Worm (Caenorhabditis elegans) whole organism, young adult: Measurements from ENCODE around the gene R07A4.4.
A peak's percentile ranks its signal among the peaks of the same experiment; 100 is the strongest.

Experiments used
- B0019.2 ChIP-seq: fragments of 200-800 bp; sonication (Bioruptor generic); conservative IDR thresholded peaks from 2 replicates; pipeline ENCODE4 v1.3.6; 2022; ENCODE audit warnings: missing genetic modification reagents, missing genetic modification characterization, missing compliant biosample characterization
- B0261.1 ChIP-seq: sonication (generic microtip); optimal IDR thresholded peaks from 2 replicates; lab custom pipeline; 2016; ENCODE audit warnings: mild to moderate bottlenecking, missing genetic modification characterization, moderate library complexity, missing compliant biosample characterization
- C17E4.6 ChIP-seq: fragments of 200-800 bp; sonication (Bioruptor generic); IDR thresholded peaks from 2 replicates; pipeline ENCODE4 v1.3.6; 2022; ENCODE audit warnings: missing genetic modification reagents, missing genetic modification characterization, missing compliant biosample characterization
- F22D6.2 ChIP-seq: sonication (generic microtip); optimal IDR thresholded peaks from 2 replicates; lab custom pipeline; 2016; ENCODE audit warnings: mild to moderate bottlenecking, missing genetic modification characterization, missing compliant biosample characterization
- F23B12.7 ChIP-seq: sonication (generic microtip); optimal IDR thresholded peaks from 2 replicates; lab custom pipeline; 2017; ENCODE audit warnings: missing genetic modification characterization, mild to moderate bottlenecking, missing compliant biosample characterization, antibody characterized with exemption, moderate library complexity; ENCODE audit not compliant: insufficient read depth
- F37B4.10 ChIP-seq: fragments of 200-800 bp; sonication (Bioruptor generic); IDR thresholded peaks from 2 replicates; pipeline ENCODE4 v1.3.6; 2022; ENCODE audit warnings: missing genetic modification characterization, missing compliant biosample characterization
- F52B5.7 ChIP-seq: sonication (generic microtip); optimal IDR thresholded peaks from 2 replicates; lab custom pipeline; 2016; ENCODE audit warnings: mild to moderate bottlenecking, missing genetic modification characterization, missing compliant biosample characterization
- F55B11.4 ChIP-seq: sonication (generic microtip); optimal IDR thresholded peaks from 2 replicates; lab custom pipeline; 2016; ENCODE audit warnings: missing compliant biosample characterization, missing genetic modification characterization, borderline replicate concordance; ENCODE audit not compliant: insufficient read depth
- F57A8.1 ChIP-seq: fragments of 200-800 bp; sonication (Bioruptor generic); optimal IDR thresholded peaks from 2 replicates; lab custom pipeline; 2018; ENCODE audit warnings: mild to moderate bottlenecking, missing genetic modification characterization, moderate library complexity, missing compliant biosample characterization
- K12H6.12 ChIP-seq: fragments of 200-800 bp; sonication (Bioruptor generic); optimal IDR thresholded peaks from 2 replicates; lab custom pipeline; 2018; ENCODE audit warnings: mild to moderate bottlenecking, missing genetic modification characterization, missing compliant biosample characterization
- ZK185.1 ChIP-seq: sonication (generic microtip); optimal IDR thresholded peaks from 2 replicates; lab custom pipeline; 2016; ENCODE audit warnings: mild to moderate bottlenecking, missing genetic modification characterization, missing compliant biosample characterization; ENCODE audit not compliant: poor library complexity, severe bottlenecking
- aptf-3 ChIP-seq: fragments of 200-800 bp; sonication (Bioruptor generic); IDR thresholded peaks from 2 replicates; pipeline ENCODE4 v1.3.6; 2022; ENCODE audit warnings: missing genetic modification characterization, missing compliant biosample characterization
- atf-7 ChIP-seq: sonication (generic microtip); optimal IDR thresholded peaks from 2 replicates; lab custom pipeline; 2017; ENCODE audit warnings: mild to moderate bottlenecking, missing genetic modification characterization, missing compliant biosample characterization
- attf-5 ChIP-seq: fragments of 200-800 bp; sonication (Bioruptor generic); optimal IDR thresholded peaks from 2 replicates; lab custom pipeline; 2018; ENCODE audit warnings: mild to moderate bottlenecking, missing genetic modification characterization, missing compliant biosample characterization
- attf-6 ChIP-seq: fragments of 200-800 bp; sonication (Bioruptor generic); IDR thresholded peaks from 2 replicates; pipeline ENCODE4 v1.3.6; 2022; ENCODE audit warnings: missing genetic modification reagents, missing genetic modification characterization, missing compliant biosample characterization
- ceh-58 ChIP-seq: fragments of 200-800 bp; sonication (Bioruptor generic); IDR thresholded peaks from 2 replicates; pipeline ENCODE4 v1.3.6; 2022; ENCODE audit warnings: missing genetic modification characterization, missing compliant biosample characterization
- chd-7 ChIP-seq: sonication (generic microtip); optimal IDR thresholded peaks from 2 replicates; lab custom pipeline; 2016; ENCODE audit warnings: mild to moderate bottlenecking, missing genetic modification characterization, moderate library complexity, missing compliant biosample characterization
- dpff-1 ChIP-seq: sonication (generic microtip); optimal IDR thresholded peaks from 2 replicates; lab custom pipeline; 2017; ENCODE audit warnings: mild to moderate bottlenecking, missing genetic modification characterization, missing compliant biosample characterization
- egrh-3 ChIP-seq: fragments of 200-800 bp; sonication (Bioruptor generic); IDR thresholded peaks from 2 replicates; pipeline ENCODE4 v1.3.6; 2022; ENCODE audit warnings: missing genetic modification reagents, missing genetic modification characterization, missing compliant biosample characterization
- fkh-3 ChIP-seq: sonication (generic microtip); optimal IDR thresholded peaks from 2 replicates; lab custom pipeline; 2016; ENCODE audit warnings: mild to moderate bottlenecking, missing genetic modification characterization, missing compliant biosample characterization
- him-1 ChIP-seq: sonication (generic microtip); optimal IDR thresholded peaks from 2 replicates; lab custom pipeline; 2016; ENCODE audit warnings: missing genotype, missing genetic modification reagents, missing genetic modification characterization, missing compliant biosample characterization
- hlh-26 ChIP-seq: fragments of 200-800 bp; sonication (Bioruptor generic); conservative IDR thresholded peaks from 2 replicates; pipeline ENCODE4 v1.3.6; 2022; ENCODE audit warnings: missing genetic modification reagents, missing genetic modification characterization, missing compliant biosample characterization
- lin-26 ChIP-seq: fragments of 200-800 bp; sonication (Bioruptor generic); IDR thresholded peaks from 2 replicates; pipeline ENCODE4 v1.3.6; 2022; ENCODE audit warnings: missing genetic modification reagents, missing genetic modification characterization, missing compliant biosample characterization
- lin-35 ChIP-seq, 3 experiments: fragments of 150-350 bp in 2 of 3; sonication (generic microtip) in 1 of 3; optimal IDR thresholded peaks; 2 replicates each; lab custom pipeline; 2014 to 2018; ENCODE audit warnings: missing biosample characterization in 3 of 3, missing genetic modification characterization in 3 of 3, missing genetic modification reagents in 3 of 3
- lin-40 ChIP-seq: sonication (generic microtip); optimal IDR thresholded peaks from 2 replicates; lab custom pipeline; 2016; ENCODE audit warnings: missing genetic modification characterization, mild to moderate bottlenecking, missing compliant biosample characterization, missing genotype, missing genetic modification reagents
- lsl-1 ChIP-seq: fragments of 200-800 bp; sonication (Bioruptor generic); optimal IDR thresholded peaks from 2 replicates; lab custom pipeline; 2018; ENCODE audit warnings: mild to moderate bottlenecking, missing genetic modification characterization, moderate library complexity, missing compliant biosample characterization
- lsy-27 ChIP-seq: sonication (generic microtip); optimal IDR thresholded peaks from 2 replicates; lab custom pipeline; 2017; ENCODE audit warnings: missing genetic modification characterization, mild to moderate bottlenecking, missing compliant biosample characterization, antibody characterized with exemption, missing genotype, borderline replicate concordance; ENCODE audit not compliant: insufficient read depth
- madf-3 ChIP-seq: fragments of 200-800 bp; sonication (Bioruptor generic); IDR thresholded peaks from 2 replicates; pipeline ENCODE4 v1.3.6; 2022; ENCODE audit warnings: missing genetic modification reagents, missing genetic modification characterization, missing compliant biosample characterization
- madf-6 ChIP-seq: fragments of 200-800 bp; sonication (Bioruptor generic); IDR thresholded peaks from 2 replicates; pipeline ENCODE4 v1.3.6; 2022; ENCODE audit warnings: missing genetic modification reagents, missing genetic modification characterization, missing compliant biosample characterization
- mxl-1 ChIP-seq: sonication (generic microtip); optimal IDR thresholded peaks from 2 replicates; lab custom pipeline; 2016; ENCODE audit warnings: missing genetic modification characterization, missing compliant biosample characterization
- nhr-80 ChIP-seq: sonication (generic microtip); optimal IDR thresholded peaks from 2 replicates; lab custom pipeline; 2016; ENCODE audit warnings: missing genetic modification characterization, missing compliant biosample characterization
- nhr-90 ChIP-seq: sonication (generic microtip); optimal IDR thresholded peaks from 2 replicates; lab custom pipeline; 2016; ENCODE audit warnings: missing genotype, mild to moderate bottlenecking, missing genetic modification characterization, missing compliant biosample characterization
- pha-4 ChIP-seq: fragments of 150-350 bp; sonication (generic microtip); optimal IDR thresholded peaks from 2 replicates; lab custom pipeline; 2014; ENCODE audit warnings: missing biosample characterization, missing genetic modification reagents, missing genetic modification characterization
- rec-8 ChIP-seq, 2 experiments: sonication (generic microtip); optimal IDR thresholded peaks; 2 replicates each; lab custom pipeline; 2016; ENCODE audit warnings: mild to moderate bottlenecking in 2 of 2, missing genetic modification characterization in 2 of 2, missing genetic modification reagents in 2 of 2, missing genotype in 2 of 2, missing biosample characterization in 1 of 2, missing compliant biosample characterization in 1 of 2, moderate library complexity in 1 of 2
- rpc-1 ChIP-seq, 2 experiments: fragments of 150-350 bp in 1 of 2; sonication (generic microtip) in 1 of 2; optimal IDR thresholded peaks; 2 replicates each; lab custom pipeline; 2014 to 2018; ENCODE audit warnings: missing biosample characterization in 1 of 2, missing genetic modification characterization in 1 of 2, missing genetic modification reagents in 1 of 2, missing genotype in 1 of 2
- snpc-1.1 ChIP-seq: sonication (generic microtip); optimal IDR thresholded peaks from 2 replicates; lab custom pipeline; 2017; ENCODE audit warnings: missing genetic modification characterization, mild to moderate bottlenecking, missing compliant biosample characterization, antibody characterized with exemption, moderate library complexity, missing genotype, missing genetic modification reagents; ENCODE audit not compliant: insufficient read depth
- snpc-3.4 ChIP-seq: sonication (generic microtip); optimal IDR thresholded peaks from 2 replicates; lab custom pipeline; 2017; ENCODE audit warnings: missing genetic modification characterization, mild to moderate bottlenecking, missing compliant biosample characterization, antibody characterized with exemption, moderate library complexity, missing genotype, missing genetic modification reagents
- snpc-4 ChIP-seq, 5 experiments: fragments of 150-350 bp in 1 of 5; sonication (generic microtip) in 4 of 5; optimal IDR thresholded peaks; 2 replicates each; lab custom pipeline; 2014 to 2018; ENCODE audit warnings: missing genetic modification characterization in 5 of 5, missing biosample characterization in 3 of 5, antibody characterized with exemption in 2 of 5, mild to moderate bottlenecking in 2 of 5, missing compliant biosample characterization in 2 of 5, missing genotype in 2 of 5, moderate library complexity in 2 of 5, missing genetic modification reagents in 1 of 5
- unc-62 ChIP-seq: fragments of 150-350 bp; optimal IDR thresholded peaks from 2 replicates; lab custom pipeline; 2014; ENCODE audit warnings: missing biosample characterization, missing genetic modification reagents, missing genetic modification characterization
- zfh-2 ChIP-seq: fragments of 200-800 bp; sonication (Bioruptor generic); conservative IDR thresholded peaks from 2 replicates; pipeline ENCODE4 v1.3.6; 2022; ENCODE audit warnings: missing genetic modification reagents, missing genetic modification characterization, missing compliant biosample characterization
- ztf-28 ChIP-seq: fragments of 200-800 bp; sonication (Bioruptor generic); IDR thresholded peaks from 2 replicates; pipeline ENCODE4 v1.3.6; 2022; ENCODE audit warnings: missing genetic modification reagents, missing genetic modification characterization, missing compliant biosample characterization

R07A4.4 gene

ce11 chrX:10787203-10787602 is 29.7 kb upstream of the R07A4.4 start, which contains the start of gene ttr-14:
ttr-14 (plus strand) TSS chrX:10787503.
- TF ChIP-seq B0261.1 (tag; lab: Kevin White, UChicago) (no peak), F57A8.1 (no peak), lin-35 (GFP tag; optimal IDR thresholded peaks at IDR 0.05; lab: Kevin White, UChicago) (no peak), F22D6.2 (tag; lab: Kevin White, UChicago) (no peak), aptf-3 (no peak), K12H6.12 (tag; lab: Kevin White, UChicago) (no peak), rpc-1 (optimal IDR thresholded peaks at IDR 0.05; lab: Kevin White, UChicago) (no peak), rpc-1 (tag; optimal IDR thresholded peaks at IDR 0.05; lab: Kevin White, UChicago) (no peak), zfh-2 (GFP tag; lab: Robert Waterston, UW) (no peak), F23B12.7 (tag; lab: Kevin White, UChicago) (no peak), F52B5.7 (tag; lab: Kevin White, UChicago) (no peak), atf-7 (tag; lab: Kevin White, UChicago) (no peak), hlh-26 (no peak), attf-5 (GFP tag; lab: Kevin White, UChicago) (no peak), pha-4 (tag; lab: Kevin White, UChicago) (no peak), C17E4.6 (GFP tag; lab: Robert Waterston, UW) (no peak), madf-3 (GFP tag; lab: Robert Waterston, UW) (no peak), madf-6 (no peak), B0019.2 (GFP tag; lab: Robert Waterston, UW) (no peak), lin-40 (no peak)

DNA sequence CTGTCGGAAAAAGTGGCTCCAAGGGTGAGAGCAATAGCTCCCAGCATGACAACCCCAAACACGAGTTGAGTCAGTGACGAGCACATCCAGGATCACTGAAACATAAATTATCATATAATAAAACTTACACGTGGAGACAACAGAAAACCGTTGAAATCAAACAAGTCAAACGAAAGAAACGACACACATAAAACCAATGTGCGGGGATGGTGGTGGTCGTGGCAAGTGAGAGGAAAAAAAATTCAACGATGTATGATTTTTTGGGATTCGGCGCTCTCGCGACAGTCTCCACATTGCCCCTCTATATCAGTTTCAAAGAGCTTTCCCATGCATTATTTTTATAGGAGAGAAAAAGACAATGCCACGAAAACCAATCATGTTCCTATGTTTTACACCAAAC is 26.3 kb upstream of the R07A4.4 start, which contains the start of gene clc-4:
TSS of gene clc-4 (minus strand) at position 101 of the 400 bp plus-strand sequence.
- TF ChIP-seq chd-7 = no peak
- TF ChIP-seq rec-8 (tag; optimal IDR thresholded peaks at IDR 0.05; lab: Kevin White, UChicago) = no peak
- no peak for TF ChIP-seq mxl-1
- no peak for TF ChIP-seq attf-6 (GFP tag; lab: Robert Waterston, UW)
- TF ChIP-seq unc-62 (GFP tag; lab: Kevin White, UChicago) = no peak
- TF ChIP-seq ztf-28 (GFP tag; lab: Robert Waterston, UW) = no peak
- TF ChIP-seq lsl-1 (GFP tag; lab: Kevin White, UChicago) = no peak

DNA sequence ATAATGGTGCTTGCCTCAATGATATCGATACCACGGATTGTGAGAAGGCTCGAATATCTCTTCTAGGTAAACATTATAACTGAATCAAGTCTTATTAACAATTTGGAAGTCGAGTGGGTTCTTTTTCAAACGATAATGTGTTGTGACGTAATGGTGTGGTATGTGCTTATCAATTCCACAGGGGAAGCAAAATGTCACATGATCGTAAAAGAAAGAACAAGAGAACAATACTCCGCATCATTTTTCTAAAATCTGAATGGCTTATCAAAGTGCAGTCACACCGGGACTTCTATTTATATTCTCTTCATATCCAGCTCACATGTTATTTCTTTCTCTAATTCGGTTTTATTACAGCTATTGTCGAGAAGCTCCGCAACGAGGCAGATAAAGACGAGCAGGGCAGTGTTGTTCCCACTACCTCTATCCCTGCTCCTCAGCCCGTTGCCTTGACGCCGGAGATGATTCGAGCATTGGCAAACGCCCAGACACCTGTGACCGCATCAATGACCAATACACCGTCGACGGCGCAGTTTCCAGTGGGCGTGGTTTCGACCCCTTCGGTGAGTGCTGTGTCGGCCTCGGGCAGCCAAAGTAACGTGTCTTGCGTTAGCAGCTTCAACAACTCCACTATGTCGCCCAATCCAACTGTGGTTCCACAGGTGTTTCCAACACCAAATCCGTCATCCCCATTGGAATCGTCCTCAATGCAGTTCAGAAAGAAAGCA is 23.2 kb upstream of the R07A4.4 start:
- TF ChIP-seq ceh-58 (GFP tag; lab: Robert Waterston, UW) (no peak), lin-35 (GFP tag; optimal IDR thresholded peaks at IDR 0.05; lab: Kevin White, UChicago) (no peak), K12H6.12 (tag; lab: Kevin White, UChicago) (no peak), attf-5 (GFP tag; lab: Kevin White, UChicago) (no peak), ZK185.1 (peak; percentile 19), pha-4 (tag; lab: Kevin White, UChicago) (no peak), fkh-3 (no peak), rpc-1 (optimal IDR thresholded peaks at IDR 0.05; lab: Kevin White, UChicago) (no peak), rpc-1 (tag; optimal IDR thresholded peaks at IDR 0.05; lab: Kevin White, UChicago) (no peak), F37B4.10 (GFP tag; lab: Robert Waterston, UW) (0 out of 2 replicates have a peak, but pooled peaks have one; percentile 66), him-1 (no peak), dpff-1 (no peak), egrh-3 (GFP tag; lab: Robert Waterston, UW) (no peak), snpc-3.4 (no peak), lin-26 (GFP tag; lab: Robert Waterston, UW) (peak; percentile 34; the same call in 1 of the 2 replicates), snpc-4 (GFP tag; optimal IDR thresholded peaks at IDR 0.05; lab: Kevin White, UChicago) (no peak), snpc-4 (tag; optimal IDR thresholded peaks at IDR 0.05; lab: Kevin White, UChicago) (no peak), rec-8 (tag; optimal IDR thresholded peaks at IDR 0.05; lab: Kevin White, UChicago) (no peak), lsy-27 (tag; lab: Kevin White, UChicago) (no peak), nhr-90 (tag; lab: Kevin White, UChicago) (no peak), nhr-80 (tag; lab: Kevin White, UChicago) (peak; percentile 37), snpc-1.1 (no peak), F55B11.4 (tag; lab: Kevin White, UChicago) (no peak), B0019.2 (GFP tag; lab: Robert Waterston, UW) (no peak), zfh-2 (GFP tag; lab: Robert Waterston, UW) (peak; percentile 63), F52B5.7 (tag; lab: Kevin White, UChicago) (no peak)
